Worm (Caenorhabditis elegans) whole organism, L3 larva: Measurements from ENCODE around the gene srm-3.

Source experiments
- R02D3.7 ChIP-seq: fragments of 150-350 bp; optimal IDR thresholded peaks from 2 replicates; lab custom pipeline; 2014; ENCODE audit warnings: missing biosample characterization, missing genetic modification characterization
- ZK546.5 ChIP-seq: sonication (generic microtip); optimal IDR thresholded peaks from 2 replicates; lab custom pipeline; 2017; ENCODE audit warnings: missing biosample characterization, missing genetic modification characterization
- aly-2 ChIP-seq: fragments of 150-350 bp; optimal IDR thresholded peaks from 2 replicates; lab custom pipeline; 2014; ENCODE audit warnings: missing biosample characterization, missing genetic modification characterization
- ama-1 ChIP-seq: fragments of 150-350 bp; optimal IDR thresholded peaks from 2 replicates; lab custom pipeline; 2018
- ceh-28 ChIP-seq: fragments of 150-350 bp; optimal IDR thresholded peaks from 2 replicates; lab custom pipeline; 2014; ENCODE audit warnings: missing biosample characterization, missing genetic modification reagents, missing genetic modification characterization
- ceh-82 ChIP-seq: fragments of 150-350 bp; optimal IDR thresholded peaks from 2 replicates; lab custom pipeline; 2014; ENCODE audit warnings: missing biosample characterization, missing genetic modification characterization
- daf-12 ChIP-seq: fragments of 150-350 bp; optimal IDR thresholded peaks from 2 replicates; lab custom pipeline; 2014; ENCODE audit warnings: missing biosample characterization, missing genetic modification reagents, missing genetic modification characterization
- elt-1 ChIP-seq: fragments of 150-350 bp; optimal IDR thresholded peaks from 2 replicates; lab custom pipeline; 2014; ENCODE audit warnings: missing biosample characterization, missing genetic modification characterization
- elt-2 ChIP-seq: sonication (generic microtip); optimal IDR thresholded peaks from 2 replicates; lab custom pipeline; 2016; ENCODE audit warnings: missing genetic modification reagents, mild to moderate bottlenecking, missing genetic modification characterization, missing compliant biosample characterization
- elt-3 ChIP-seq, 3 experiments: fragments of 150-350 bp in 1 of 3; sonication (generic microtip) in 2 of 3; optimal IDR thresholded peaks; 2 replicates in 2 of 3; 4 replicates in 1 of 3; lab custom pipeline; 2014 to 2017; ENCODE audit warnings: missing biosample characterization in 3 of 3, missing genetic modification characterization in 3 of 3
- eor-1 ChIP-seq, 2 experiments: fragments of 150-350 bp; optimal IDR thresholded peaks; 2 replicates each; lab custom pipeline; 2014 to 2018; ENCODE audit warnings: missing biosample characterization in 2 of 2, missing genetic modification characterization in 2 of 2
- fkh-10 ChIP-seq: sonication (generic microtip); optimal IDR thresholded peaks from 2 replicates; lab custom pipeline; 2017; ENCODE audit warnings: missing biosample characterization, missing genetic modification reagents, missing genetic modification characterization
- fkh-2 ChIP-seq: fragments of 150-350 bp; optimal IDR thresholded peaks from 2 replicates; lab custom pipeline; 2014; ENCODE audit warnings: missing biosample characterization, missing genetic modification reagents, missing genetic modification characterization
- fos-1 ChIP-seq: fragments of 150-350 bp; optimal IDR thresholded peaks from 2 replicates; lab custom pipeline; 2014; ENCODE audit warnings: missing biosample characterization, missing genetic modification characterization
- hmg-11 ChIP-seq: sonication (generic microtip); optimal IDR thresholded peaks from 2 replicates; lab custom pipeline; 2016; ENCODE audit warnings: missing genetic modification characterization, missing compliant biosample characterization
- lin-39 ChIP-seq: fragments of 150-350 bp; optimal IDR thresholded peaks from 2 replicates; lab custom pipeline; 2018; ENCODE audit warnings: missing biosample characterization, missing genetic modification reagents, missing genetic modification characterization
- lsy-12 ChIP-seq: sonication (generic microtip); optimal IDR thresholded peaks from 2 replicates; lab custom pipeline; 2016; ENCODE audit warnings: mild to moderate bottlenecking, missing genetic modification characterization, missing compliant biosample characterization
- mdl-1 ChIP-seq: fragments of 150-350 bp; optimal IDR thresholded peaks from 2 replicates; lab custom pipeline; 2014; ENCODE audit warnings: missing biosample characterization, missing genetic modification characterization
- mml-1 ChIP-seq: fragments of 150-350 bp; sonication (generic microtip); optimal IDR thresholded peaks from 3 replicates; lab custom pipeline; 2014; ENCODE audit warnings: missing biosample characterization, missing genetic modification characterization
- nhr-12 ChIP-seq: fragments of 150-350 bp; optimal IDR thresholded peaks from 2 replicates; lab custom pipeline; 2014; ENCODE audit warnings: missing biosample characterization, missing genetic modification characterization
- nhr-237 ChIP-seq: fragments of 150-350 bp; optimal IDR thresholded peaks from 2 replicates; lab custom pipeline; 2014; ENCODE audit warnings: missing biosample characterization, missing genetic modification characterization
- nhr-25 ChIP-seq: sonication (generic microtip); optimal IDR thresholded peaks from 2 replicates; lab custom pipeline; 2017; ENCODE audit warnings: missing biosample characterization, missing genetic modification characterization
- nhr-28 ChIP-seq: fragments of 150-350 bp; optimal IDR thresholded peaks from 2 replicates; lab custom pipeline; 2014; ENCODE audit warnings: missing biosample characterization, missing genetic modification characterization
- nhr-43 ChIP-seq: sonication (generic microtip); optimal IDR thresholded peaks from 2 replicates; lab custom pipeline; 2016; ENCODE audit warnings: mild to moderate bottlenecking, missing genetic modification characterization, missing compliant biosample characterization; ENCODE audit not compliant: poor library complexity, severe bottlenecking
- nhr-67 ChIP-seq: fragments of 150-350 bp; optimal IDR thresholded peaks from 2 replicates; lab custom pipeline; 2014; ENCODE audit warnings: missing biosample characterization, missing genetic modification characterization
- nhr-76 ChIP-seq: fragments of 150-350 bp; sonication (generic microtip); optimal IDR thresholded peaks from 5 replicates; lab custom pipeline; 2014; ENCODE audit warnings: missing biosample characterization, missing genetic modification characterization
- pha-4 ChIP-seq: fragments of 150-350 bp; optimal IDR thresholded peaks from 2 replicates; lab custom pipeline; 2014; ENCODE audit warnings: missing biosample characterization, missing genetic modification reagents, missing genetic modification characterization
- pqm-1 ChIP-seq: fragments of 150-350 bp; optimal IDR thresholded peaks from 2 replicates; lab custom pipeline; 2017; ENCODE audit warnings: missing biosample characterization, missing genetic modification characterization, inconsistent platforms
- sea-2 ChIP-seq: fragments of 150-350 bp; sonication (generic microtip); optimal IDR thresholded peaks from 4 replicates; lab custom pipeline; 2014; ENCODE audit warnings: missing biosample characterization, missing genetic modification reagents, missing genetic modification characterization
- skn-1 ChIP-seq: fragments of 150-350 bp; optimal IDR thresholded peaks from 2 replicates; lab custom pipeline; 2014; ENCODE audit warnings: missing biosample characterization, missing genetic modification characterization
- tbx-2 ChIP-seq: sonication (generic microtip); optimal IDR thresholded peaks from 2 replicates; lab custom pipeline; 2016; ENCODE audit warnings: mild to moderate bottlenecking, missing genetic modification characterization, missing compliant biosample characterization
- unc-39 ChIP-seq: sonication (generic microtip); optimal IDR thresholded peaks from 4 replicates; lab custom pipeline; 2017; ENCODE audit warnings: missing biosample characterization, missing genetic modification characterization
- zag-1 ChIP-seq: fragments of 150-350 bp; optimal IDR thresholded peaks from 2 replicates; lab custom pipeline; 2014; ENCODE audit warnings: missing biosample characterization, missing genetic modification characterization
- ztf-11 ChIP-seq: fragments of 150-350 bp; optimal IDR thresholded peaks from 2 replicates; lab custom pipeline; 2014; ENCODE audit warnings: missing biosample characterization, missing genetic modification characterization

Gene srm-3

ce11 chrIV:9677226-9677992 is 28.6 kb downstream of the srm-3 start (continued):
- no peak for TF ChIP-seq fkh-2 (tag; lab: Kevin White, UChicago)

ce11 chrIV:9678007-9678406 is 29.2 kb downstream of the srm-3 start:
- TF ChIP-seq skn-1 (tag; lab: Kevin White, UChicago) (no peak), aly-2 (tag; lab: Kevin White, UChicago) (no peak), hmg-11 (tag; lab: Kevin White, UChicago) (no peak), ceh-28 (tag; lab: Kevin White, UChicago) (no peak), fkh-10 (GFP tag; lab: Kevin White, UChicago) (no peak), nhr-237 (tag; lab: Kevin White, UChicago) (no peak), mdl-1 (tag; lab: Kevin White, UChicago) (no peak), lsy-12 (no peak), pha-4 (no peak), unc-39 (no peak), nhr-12 (tag; lab: Kevin White, UChicago) (no peak), elt-2 (tag; lab: Kevin White, UChicago) (no peak), ZK546.5 (tag; lab: Kevin White, UChicago) (no peak), nhr-67 (tag; lab: Kevin White, UChicago) (no peak), daf-12 (tag; lab: Kevin White, UChicago) (no peak), ztf-11 (tag; lab: Kevin White, UChicago) (no peak), ceh-82 (tag; lab: Kevin White, UChicago) (no peak), mml-1 (no peak), pqm-1 (tag; lab: Kevin White, UChicago) (no peak), nhr-28 (tag; lab: Kevin White, UChicago) (no peak)

- no peak for TF ChIP-seq sea-2
- no peak for TF ChIP-seq nhr-237 (tag; lab: Kevin White, UChicago)
- TF ChIP-seq elt-2 (tag; lab: Kevin White, UChicago) = peak; percentile 3
- no peak for TF ChIP-seq mml-1
- no peak for TF ChIP-seq tbx-2 (tag; lab: Kevin White, UChicago)
Measured at ce11 chrIV:9679296-9679695, 30.5 kb downstream of the srm-3 start.

ce11 chrIV:9680841-9681240 is 32.1 kb downstream of the srm-3 start, which contains the start of gene ins-8:
ins-8 (minus strand) TSS chrIV:9680941.
- TF ChIP-seq fkh-10 (GFP tag; lab: Kevin White, UChicago) (no peak), unc-39 (no peak), mml-1 (no peak), R02D3.7 (tag; lab: Kevin White, UChicago) (no peak), elt-3 (tag; optimal IDR thresholded peaks at IDR 0.05; lab: Kevin White, UChicago) (no peak), daf-12 (tag; lab: Kevin White, UChicago) (no peak), zag-1 (tag; lab: Kevin White, UChicago) (no peak), nhr-76 (tag; lab: Kevin White, UChicago) (no peak), fos-1 (no peak), nhr-43 (tag; lab: Kevin White, UChicago) (no peak), nhr-28 (tag; lab: Kevin White, UChicago) (no peak), ama-1 (lab: Kevin White, UChicago) (no peak), sea-2 (no peak), ceh-82 (tag; lab: Kevin White, UChicago) (no peak), mdl-1 (tag; lab: Kevin White, UChicago) (no peak)
- TF ChIP-seq, all 47 proteins: peak for 0

ce11 chrIV:9682514-9682913 is 33.7 kb downstream of the srm-3 start, which contains the start of gene ins-7:
ins-7 (minus strand) TSS chrIV:9682845.
- TF ChIP-seq pqm-1 (tag; lab: Kevin White, UChicago) (peak; percentile 34), elt-2 (tag; lab: Kevin White, UChicago) (peak; percentile 91), nhr-28 (tag; lab: Kevin White, UChicago) (no peak), sea-2 (no peak)
- TF ChIP-seq, all 47 proteins: peak for 2

- TF ChIP-seq nhr-43 (tag; lab: Kevin White, UChicago) = no peak
- no peak for TF ChIP-seq pha-4
- TF ChIP-seq ama-1 (lab: Kevin White, UChicago) = no peak
- TF ChIP-seq mdl-1 (tag; lab: Kevin White, UChicago) = no peak
- TF ChIP-seq tbx-2 (tag; lab: Kevin White, UChicago) = no peak
- no peak for TF ChIP-seq nhr-25
- TF ChIP-seq daf-12 (tag; lab: Kevin White, UChicago) = no peak
- TF ChIP-seq elt-1 = no peak
- no peak for TF ChIP-seq skn-1 (tag; lab: Kevin White, UChicago)
- no peak for TF ChIP-seq lsy-12
- TF ChIP-seq ceh-82 (tag; lab: Kevin White, UChicago) = no peak
- no peak for TF ChIP-seq sea-2
- TF ChIP-seq eor-1 (tag; optimal IDR thresholded peaks at IDR 0.05; lab: Kevin White, UChicago) = no peak
- TF ChIP-seq lin-39 = no peak
- no peak for TF ChIP-seq ZK546.5 (tag; lab: Kevin White, UChicago)
- TF ChIP-seq aly-2 (tag; lab: Kevin White, UChicago) = no peak
- no peak for TF ChIP-seq nhr-28 (tag; lab: Kevin White, UChicago)
Measured at ce11 chrIV:9683433-9683832, 34.7 kb downstream of the srm-3 start, which contains the start of the genes htas-1 and ZK1251.3. htas-1 (minus strand) TSS chrIV:9683533. ZK1251.3 (plus strand) TSS chrIV:9683658.
